Worm (Caenorhabditis elegans) whole organism, late embryonic: ENCODE data around the gene clec-216.

Source experiments
- ceh-18 ChIP-seq: sonication (generic microtip); optimal IDR thresholded peaks from 2 replicates; lab custom pipeline; 2016; ENCODE audit warnings: missing genetic modification characterization, missing compliant biosample characterization
- ceh-19 ChIP-seq: fragments of 200-800 bp; sonication (Bioruptor generic); optimal IDR thresholded peaks from 2 replicates; lab custom pipeline; 2018; ENCODE audit warnings: mild to moderate bottlenecking, missing genetic modification characterization, missing compliant biosample characterization
- ceh-22 ChIP-seq: sonication (generic microtip); optimal IDR thresholded peaks from 2 replicates; lab custom pipeline; 2017; ENCODE audit warnings: missing biosample characterization, missing genetic modification characterization
- ceh-24 ChIP-seq: sonication (generic microtip); optimal IDR thresholded peaks from 2 replicates; lab custom pipeline; 2016; ENCODE audit warnings: mild to moderate bottlenecking, missing genetic modification characterization, missing compliant biosample characterization
- ceh-30 ChIP-seq: fragments of 150-350 bp; optimal IDR thresholded peaks from 2 replicates; lab custom pipeline; 2014; ENCODE audit warnings: missing biosample characterization, missing genetic modification characterization
- ceh-34 ChIP-seq: sonication (generic microtip); optimal IDR thresholded peaks from 2 replicates; lab custom pipeline; 2016; ENCODE audit warnings: mild to moderate bottlenecking, missing genetic modification characterization, missing compliant biosample characterization
- ceh-45 ChIP-seq: fragments of 200-800 bp; sonication (Bioruptor generic); IDR thresholded peaks from 2 replicates; pipeline ENCODE4 v1.3.6; 2022; ENCODE audit warnings: missing genetic modification reagents, missing genetic modification characterization, missing compliant biosample characterization
- ceh-48 ChIP-seq: sonication (generic microtip); optimal IDR thresholded peaks from 2 replicates; lab custom pipeline; 2016; ENCODE audit warnings: missing genetic modification characterization, inconsistent platforms, missing compliant biosample characterization
- ceh-6 ChIP-seq: fragments of 200-800 bp; sonication (Bioruptor generic); optimal IDR thresholded peaks from 2 replicates; lab custom pipeline; 2018; ENCODE audit warnings: mild to moderate bottlenecking, missing genetic modification characterization, missing compliant biosample characterization
- dmd-4 ChIP-seq: sonication (generic microtip); optimal IDR thresholded peaks from 2 replicates; lab custom pipeline; 2016; ENCODE audit warnings: borderline replicate concordance, missing genetic modification characterization, missing compliant biosample characterization
- dve-1 ChIP-seq: sonication (generic microtip); optimal IDR thresholded peaks from 2 replicates; lab custom pipeline; 2017; ENCODE audit warnings: antibody characterized with exemption, mild to moderate bottlenecking, missing genetic modification characterization, missing compliant biosample characterization
- elt-2 ChIP-seq: sonication (generic microtip); optimal IDR thresholded peaks from 2 replicates; lab custom pipeline; 2016; ENCODE audit warnings: missing genetic modification reagents, missing genetic modification characterization, missing compliant biosample characterization
- elt-4 ChIP-seq: sonication (generic microtip); optimal IDR thresholded peaks from 2 replicates; lab custom pipeline; 2016; ENCODE audit warnings: missing genetic modification characterization, missing compliant biosample characterization
- fkh-10 ChIP-seq: fragments of 150-350 bp; optimal IDR thresholded peaks from 2 replicates; lab custom pipeline; 2014; ENCODE audit warnings: missing biosample characterization, missing genetic modification reagents, missing genetic modification characterization
- gmeb-2 ChIP-seq: sonication (generic microtip); optimal IDR thresholded peaks from 2 replicates; lab custom pipeline; 2016; ENCODE audit warnings: missing genetic modification characterization, inconsistent platforms, missing compliant biosample characterization
- hlh-15 ChIP-seq: sonication (generic microtip); optimal IDR thresholded peaks from 2 replicates; lab custom pipeline; 2016; ENCODE audit warnings: missing genetic modification characterization, missing compliant biosample characterization
- hlh-30 ChIP-seq: sonication (generic microtip); optimal IDR thresholded peaks from 2 replicates; lab custom pipeline; 2017; ENCODE audit warnings: antibody characterized with exemption, missing genetic modification characterization, missing compliant biosample characterization; ENCODE audit not compliant: insufficient read depth
- hlh-6 ChIP-seq: sonication (generic microtip); optimal IDR thresholded peaks from 2 replicates; lab custom pipeline; 2016; ENCODE audit warnings: missing genotype, missing genetic modification characterization, missing compliant biosample characterization
- lim-6 ChIP-seq: sonication (generic microtip); optimal IDR thresholded peaks from 2 replicates; lab custom pipeline; 2016; ENCODE audit warnings: missing genetic modification characterization, missing compliant biosample characterization
- lin-11 ChIP-seq: fragments of 200-800 bp; sonication (Bioruptor generic); optimal IDR thresholded peaks from 2 replicates; lab custom pipeline; 2018; ENCODE audit warnings: mild to moderate bottlenecking, missing genetic modification characterization, missing compliant biosample characterization
- nfya-1 ChIP-seq: sonication (generic microtip); optimal IDR thresholded peaks from 2 replicates; lab custom pipeline; 2017; ENCODE audit warnings: missing genetic modification characterization, mild to moderate bottlenecking, missing compliant biosample characterization, antibody characterized with exemption, moderate library complexity
- nhr-11 ChIP-seq: fragments of 150-350 bp; optimal IDR thresholded peaks from 2 replicates; lab custom pipeline; 2014; ENCODE audit warnings: missing biosample characterization, missing genetic modification characterization
- nhr-232 ChIP-seq: sonication (generic microtip); optimal IDR thresholded peaks from 2 replicates; lab custom pipeline; 2016; ENCODE audit warnings: missing genetic modification characterization, missing compliant biosample characterization
- npax-4 ChIP-seq: sonication (generic microtip); optimal IDR thresholded peaks from 2 replicates; lab custom pipeline; 2016; ENCODE audit warnings: missing genetic modification characterization, missing compliant biosample characterization
- pag-3 ChIP-seq: sonication (generic microtip); optimal IDR thresholded peaks from 2 replicates; lab custom pipeline; 2016; ENCODE audit warnings: missing compliant biosample characterization, missing genetic modification characterization, borderline replicate concordance
- pat-9 ChIP-seq: fragments of 200-800 bp; sonication (Bioruptor generic); optimal IDR thresholded peaks from 2 replicates; lab custom pipeline; 2018; ENCODE audit warnings: mild to moderate bottlenecking, missing genetic modification characterization, moderate library complexity, missing compliant biosample characterization
- pha-2 ChIP-seq: sonication (generic microtip); optimal IDR thresholded peaks from 2 replicates; lab custom pipeline; 2017; ENCODE audit warnings: mild to moderate bottlenecking, missing genetic modification characterization, missing compliant biosample characterization
- pha-4 ChIP-seq: fragments of 150-350 bp; optimal IDR thresholded peaks from 2 replicates; lab custom pipeline; 2018; ENCODE audit warnings: missing biosample characterization, missing genetic modification reagents, missing genetic modification characterization
- pqm-1 ChIP-seq: sonication (generic microtip); optimal IDR thresholded peaks from 2 replicates; lab custom pipeline; 2016; ENCODE audit warnings: missing genetic modification characterization, missing compliant biosample characterization
- pros-1 ChIP-seq: fragments of 150-350 bp; optimal IDR thresholded peaks from 2 replicates; lab custom pipeline; 2014; ENCODE audit warnings: missing biosample characterization, missing genetic modification reagents, missing genetic modification characterization
- ref-2 ChIP-seq: sonication (generic microtip); optimal IDR thresholded peaks from 2 replicates; lab custom pipeline; 2016; ENCODE audit warnings: missing genetic modification characterization, missing compliant biosample characterization
- rnt-1 ChIP-seq: sonication (generic microtip); optimal IDR thresholded peaks from 2 replicates; lab custom pipeline; 2016; ENCODE audit warnings: missing genetic modification characterization, missing compliant biosample characterization
- sdc-2 ChIP-seq: sonication (generic microtip); optimal IDR thresholded peaks from 2 replicates; lab custom pipeline; 2016; ENCODE audit warnings: missing genotype, missing genetic modification characterization, missing compliant biosample characterization
- sox-2 ChIP-seq: fragments of 200-800 bp; sonication (Bioruptor generic); IDR thresholded peaks from 2 replicates; pipeline ENCODE4 v1.3.6; 2022; ENCODE audit warnings: missing genetic modification reagents, missing genetic modification characterization, missing compliant biosample characterization
- syd-9 ChIP-seq: sonication (generic microtip); optimal IDR thresholded peaks from 2 replicates; lab custom pipeline; 2016; ENCODE audit warnings: mild to moderate bottlenecking, missing genetic modification characterization, moderate library complexity, missing compliant biosample characterization
- tbx-2 ChIP-seq: sonication (generic microtip); optimal IDR thresholded peaks from 2 replicates; lab custom pipeline; 2016; ENCODE audit warnings: missing genetic modification characterization, missing compliant biosample characterization
- unc-42 ChIP-seq: sonication (generic microtip); optimal IDR thresholded peaks from 2 replicates; lab custom pipeline; 2016; ENCODE audit warnings: missing genotype, missing genetic modification characterization, missing compliant biosample characterization
- unc-55 ChIP-seq: sonication (generic microtip); optimal IDR thresholded peaks from 2 replicates; lab custom pipeline; 2017; ENCODE audit warnings: missing biosample characterization, missing genetic modification reagents, missing genetic modification characterization
- unc-86 ChIP-seq: sonication (generic microtip); optimal IDR thresholded peaks from 2 replicates; lab custom pipeline; 2016; ENCODE audit warnings: missing genetic modification characterization, missing compliant biosample characterization

Gene clec-216

ce11 chrV:7956218-7956617 lies 3.5 kb upstream of the clec-216 start, which contains the start of gene pals-34:
pals-34 (minus strand) TSS chrV:7956497.
- TF ChIP-seq npax-4 (tag; lab: Kevin White, UChicago) (no peak), pag-3 (no peak), pqm-1 (tag; lab: Kevin White, UChicago) (no peak), hlh-6 (tag; lab: Kevin White, UChicago) (no peak), tbx-2 (tag; lab: Kevin White, UChicago) (no peak), ref-2 (tag; lab: Kevin White, UChicago) (no peak), nhr-232 (tag; lab: Kevin White, UChicago) (no peak), ceh-18 (no peak)

- TF ChIP-seq lin-11 (tag; lab: Kevin White, UChicago) (no peak), ceh-34 (tag; lab: Kevin White, UChicago) (no peak), fkh-10 (no peak), hlh-15 (tag; lab: Kevin White, UChicago) (no peak), ceh-22 (tag; lab: Kevin White, UChicago) (no peak), sdc-2 (tag; lab: Kevin White, UChicago) (no peak), ceh-48 (tag; lab: Kevin White, UChicago) (no peak)
Measured at ce11 chrV:7955168-7955567, 2.4 kb upstream of the clec-216 start, which contains the start of gene F26D11.12. F26D11.12 (minus strand) TSS chrV:7955312.

DNA sequence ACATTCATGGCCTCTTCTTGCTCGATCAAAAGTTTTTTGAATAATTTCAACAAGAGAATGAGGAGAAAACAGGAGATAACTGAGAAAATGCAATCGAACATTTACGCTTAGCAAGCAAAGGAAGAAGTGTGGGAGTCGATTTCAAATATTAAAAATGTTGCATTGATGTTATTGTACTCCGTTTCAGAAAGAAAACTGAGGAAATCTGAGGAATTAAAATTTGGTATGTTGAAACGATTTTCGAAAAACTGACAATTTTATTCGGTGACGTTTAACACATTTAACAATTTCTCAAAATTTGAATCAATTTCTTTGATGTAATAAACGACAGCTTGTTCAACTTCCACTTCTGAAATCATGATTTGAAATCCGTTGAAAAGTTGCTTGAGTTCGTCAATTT lies 1.8 kb upstream of the clec-216 start, which contains the start of gene F26D11.13:
Gene F26D11.13, minus strand, starts transcription at position 101 of the 400 bp plus-strand sequence.
- TF ChIP-seq elt-4 (no peak), ceh-24 (tag; lab: Kevin White, UChicago) (no peak), pha-4 (tag; lab: Kevin White, UChicago) (no peak), ceh-6 (no peak), pag-3 (no peak), unc-55 (GFP tag; lab: Kevin White, UChicago) (no peak), dve-1 (no peak), unc-42 (no peak), hlh-15 (tag; lab: Kevin White, UChicago) (no peak), lim-6 (no peak), ceh-19 (GFP tag; lab: Kevin White, UChicago) (no peak), unc-86 (tag; lab: Kevin White, UChicago) (no peak), gmeb-2 (no peak), pat-9 (tag; lab: Kevin White, UChicago) (no peak)

DNA sequence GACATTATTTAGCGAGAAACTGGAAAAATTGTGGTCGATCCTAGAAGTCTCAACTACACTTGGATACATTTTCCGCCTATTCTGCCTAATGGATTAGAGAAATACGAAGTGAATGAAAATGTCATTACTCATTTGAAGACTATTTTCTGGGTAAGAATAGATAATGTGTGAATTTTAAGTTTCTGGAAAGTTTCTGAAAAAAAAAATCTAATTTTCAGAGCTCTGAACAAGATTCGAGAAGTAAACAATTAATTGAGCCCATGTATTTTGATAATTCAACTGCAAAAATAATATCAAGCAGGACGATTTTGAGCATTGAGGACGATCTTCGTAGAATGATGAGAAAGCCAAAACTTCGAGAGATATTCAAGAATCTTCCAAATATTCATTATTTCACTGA lies 6.5 kb downstream of the clec-216 start:
- TF ChIP-seq ceh-18: no peak
- TF ChIP-seq lim-6: no peak
- TF ChIP-seq rnt-1 (tag; lab: Kevin White, UChicago): no peak
- TF ChIP-seq nhr-11: no peak
- no peak for TF ChIP-seq pag-3
- no peak for TF ChIP-seq ceh-45 (GFP tag; lab: Robert Waterston, UW)
- no peak for TF ChIP-seq nhr-232 (tag; lab: Kevin White, UChicago)
- no peak for TF ChIP-seq syd-9 (tag; lab: Kevin White, UChicago)
- no peak for TF ChIP-seq elt-2
- no peak for TF ChIP-seq sox-2
- TF ChIP-seq ceh-6: no peak
- no peak for TF ChIP-seq pros-1 (tag; lab: Kevin White, UChicago)
- no peak for TF ChIP-seq elt-4
- no peak for TF ChIP-seq dmd-4 (tag; lab: Kevin White, UChicago)
- TF ChIP-seq gmeb-2: no peak
- TF ChIP-seq pha-2 (tag; lab: Kevin White, UChicago): no peak
- no peak for TF ChIP-seq hlh-30
- no peak for TF ChIP-seq unc-86 (tag; lab: Kevin White, UChicago)
- no peak for TF ChIP-seq nfya-1
- no peak for TF ChIP-seq ceh-30
